Worm (Caenorhabditis elegans): ENCODE measurements around the gene F20D12.12.

F20D12.12 gene

DNA sequence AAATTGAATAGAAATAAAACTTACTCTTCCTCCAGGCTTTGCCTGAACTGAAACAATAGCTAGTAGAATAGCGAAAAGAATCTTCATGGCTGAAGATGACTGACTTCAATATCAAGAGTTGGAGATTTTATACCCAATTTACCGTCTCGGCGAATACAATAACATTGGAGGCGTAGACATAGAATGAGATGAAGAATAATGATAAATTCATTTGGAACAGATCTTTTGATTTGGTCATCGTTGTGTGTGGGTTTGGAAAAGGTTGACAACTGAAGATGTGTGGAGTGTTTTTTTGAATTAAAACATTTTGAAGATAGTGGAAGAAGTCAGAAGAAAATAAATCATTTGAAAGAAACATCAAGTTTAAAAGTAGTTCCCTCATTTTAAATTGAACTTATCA, 29.0 kb downstream of the F20D12.12 start, which contains the start of gene F57H12.6:
F57H12.6 (minus strand) TSS at position 101 of the 400 bp plus-strand sequence.
- TF ChIP-seq dmd-8 (GFP tag; IDR thresholded peaks at IDR 0.05) (no peak), aha-1 (tag) (peak; percentile 84)

DNA sequence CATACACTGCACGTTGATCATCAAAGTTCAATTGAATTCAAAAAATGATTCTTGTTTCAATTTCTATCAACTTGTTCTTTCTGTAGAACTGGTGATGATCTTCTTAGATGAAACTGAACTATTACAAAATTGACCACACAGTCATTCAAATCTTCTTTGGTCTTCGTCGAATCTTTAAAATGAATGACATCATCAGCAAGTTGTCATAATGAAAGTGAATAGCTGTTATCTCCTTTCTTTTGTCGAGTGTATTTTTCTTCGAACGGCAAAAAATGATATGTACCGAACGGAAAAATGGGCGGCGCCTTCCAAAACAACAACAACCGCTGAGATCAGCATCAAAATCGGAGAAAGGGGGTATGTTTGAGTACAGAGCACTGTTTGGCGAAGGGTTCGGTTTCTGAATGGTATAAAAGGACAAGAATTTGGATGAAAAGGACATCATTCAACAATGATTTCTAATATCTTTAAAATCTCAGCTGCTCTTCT, 30.3 kb downstream of the F20D12.12 start, which contains the start of gene ora-1:
ora-1 (plus strand) TSS at position 439 of the 489 bp plus-strand sequence.
- no peak for TF ChIP-seq pqm-1 (tag; optimal IDR thresholded peaks at IDR 0.05)
- no peak for TF ChIP-seq nhr-10 (tag; optimal IDR thresholded peaks at IDR 0.05)
- TF ChIP-seq ztf-7 (tag; optimal IDR thresholded peaks at IDR 0.05): no peak
- TF ChIP-seq aha-1 (tag): peak; percentile 49
- TF ChIP-seq unc-62 (GFP tag; optimal IDR thresholded peaks at IDR 0.05 in 1 of 2): peak in 1 of 2 experiments; percentile 14
- TF ChIP-seq unc-62 (tag; optimal IDR thresholded peaks at IDR 0.05): no peak
- TF ChIP-seq Y48G9A.11 (GFP tag; IDR thresholded peaks at IDR 0.05): no peak
- TF ChIP-seq dmd-8 (GFP tag; IDR thresholded peaks at IDR 0.05): no peak
- TF ChIP-seq nhr-6 (tag; optimal IDR thresholded peaks at IDR 0.05): no peak
- TF ChIP-seq lin-39 (tag; optimal IDR thresholded peaks at IDR 0.05): no peak
- no peak for TF ChIP-seq zip-2 (tag; optimal IDR thresholded peaks at IDR 0.05)
- TF ChIP-seq madf-9 (GFP tag; conservative IDR thresholded peaks at IDR 0.05): no peak
- no peak for TF ChIP-seq F37D6.2 (tag; optimal IDR thresholded peaks at IDR 0.05)
- TF ChIP-seq fos-1 (tag; optimal IDR thresholded peaks at IDR 0.05): no peak
- TF ChIP-seq daf-8 (GFP tag; IDR thresholded peaks at IDR 0.05): no peak

DNA sequence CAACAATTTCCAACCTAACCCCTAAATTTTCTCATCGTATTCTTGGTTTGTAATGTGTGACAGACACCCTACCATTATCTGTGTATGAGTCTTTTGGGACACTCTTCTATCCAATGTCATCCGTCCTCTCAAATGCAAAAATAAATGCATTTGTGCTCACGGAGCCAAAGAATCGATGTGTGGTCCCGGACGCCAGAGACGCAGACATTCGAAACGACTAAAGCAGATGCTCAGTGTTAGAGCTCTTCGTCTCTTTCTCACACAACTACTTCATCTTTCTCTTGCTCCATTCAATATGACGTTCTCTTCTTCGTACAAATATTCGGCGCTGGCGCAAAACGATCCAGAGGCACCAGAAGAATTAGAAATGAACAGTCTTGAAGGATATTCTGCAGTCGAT, 32.3 kb downstream of the F20D12.12 start, which contains the start of gene unc-24:
unc-24 (plus strand) TSS at position 283 of the 400 bp plus-strand sequence.
- no peak for TF ChIP-seq jun-1 (tag; optimal IDR thresholded peaks at IDR 0.05)
- peak in 1 of 2 experiments; percentile 3 for TF ChIP-seq mdl-1 (tag; optimal IDR thresholded peaks at IDR 0.05)
- no peak for TF ChIP-seq mxl-3 (GFP tag; optimal IDR thresholded peaks at IDR 0.05)
- TF ChIP-seq set-16 (GFP tag; IDR thresholded peaks at IDR 0.05): no peak
- TF ChIP-seq aha-1 (tag): peak; percentile 87
- no peak for TF ChIP-seq lin-13 (GFP tag; optimal IDR thresholded peaks at IDR 0.05)
- no peak for TF ChIP-seq pqm-1 (tag; optimal IDR thresholded peaks at IDR 0.05)
- TF ChIP-seq pha-4 (GFP tag; IDR thresholded peaks at IDR 0.05): no peak
- TF ChIP-seq pha-4 (tag; optimal IDR thresholded peaks at IDR 0.05): no peak
- TF ChIP-seq unc-62 (GFP tag; optimal IDR thresholded peaks at IDR 0.05 in 1 of 2): peak in 1 of 2 experiments; percentile 45
- TF ChIP-seq unc-62 (tag; optimal IDR thresholded peaks at IDR 0.05): no peak
- no peak for TF ChIP-seq D1046.2 (GFP tag; IDR thresholded peaks at IDR 0.05)
- TF ChIP-seq gei-8 (GFP tag; optimal IDR thresholded peaks at IDR 0.05): no peak

DNA sequence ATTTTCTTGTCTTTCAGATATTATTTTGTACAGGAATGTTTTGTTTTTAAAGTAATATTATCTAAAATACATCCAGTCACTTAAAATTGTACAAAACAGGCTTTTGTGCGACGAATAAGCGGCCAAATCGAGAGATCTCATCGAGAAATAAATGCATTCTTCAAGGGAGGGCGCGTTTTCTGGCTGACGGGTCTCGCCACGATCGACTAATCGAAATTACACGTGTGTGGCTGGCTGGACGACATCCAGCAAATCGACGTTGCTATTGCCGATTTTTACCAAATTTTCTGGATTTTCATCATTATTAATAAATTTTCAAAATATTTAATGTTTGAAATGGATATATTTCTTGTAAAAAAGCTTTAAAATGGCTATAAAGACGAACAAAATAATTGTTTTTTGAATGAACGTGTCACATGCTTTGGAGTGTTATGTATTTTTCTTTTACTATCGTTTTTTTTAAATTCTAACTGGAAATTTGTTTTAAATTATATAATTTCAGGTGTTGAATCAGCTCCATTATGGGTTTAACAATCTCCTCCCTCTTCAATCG, 34.9 kb downstream of the F20D12.12 start, which contains the start of gene arf-5:
arf-5 (plus strand) TSS at position 503 of the 553 bp plus-strand sequence.
- TF ChIP-seq daf-12 (tag; optimal IDR thresholded peaks at IDR 0.05) (no peak), mdt-29 (GFP tag; IDR thresholded peaks at IDR 0.05) (no peak), lin-15B (tag; optimal IDR thresholded peaks at IDR 0.05) (no peak), nhr-237 (tag; optimal IDR thresholded peaks at IDR 0.05) (no peak), tag-97 (GFP tag; IDR thresholded peaks at IDR 0.05) (no peak), skn-1 (tag; optimal IDR thresholded peaks at IDR 0.05) (no peak), ceh-32 (tag; optimal IDR thresholded peaks at IDR 0.05; ENCODE audit: poor library complexity) (no peak), dmd-6 (GFP tag; IDR thresholded peaks at IDR 0.05) (no peak), nhr-48 (tag; optimal IDR thresholded peaks at IDR 0.05) (no peak), Y105C5A.15 (GFP tag; IDR thresholded peaks at IDR 0.05) (no peak), snpc-4 (tag; optimal IDR thresholded peaks at IDR 0.05) (no peak), F44E2.7 (GFP tag; IDR thresholded peaks at IDR 0.05) (no peak), egl-27 (tag; optimal IDR thresholded peaks at IDR 0.05) (no peak), spr-1 (tag; optimal IDR thresholded peaks at IDR 0.05) (no peak), dmd-9 (GFP tag; IDR thresholded peaks at IDR 0.05) (no peak), zag-1 (tag; optimal IDR thresholded peaks at IDR 0.05) (no peak), unc-130 (GFP tag; optimal IDR thresholded peaks at IDR 0.05) (no peak), mxl-3 (GFP tag; optimal IDR thresholded peaks at IDR 0.05) (peak; percentile 85), nhr-42 (GFP tag; IDR thresholded peaks at IDR 0.05) (no peak), ceh-20 (GFP tag; IDR thresholded peaks at IDR 0.05) (no peak), hmg-1.1 (GFP tag; IDR thresholded peaks at IDR 0.05) (0 out of 2 replicates have a peak, but pooled peaks have one; percentile 7), php-3 (GFP tag; IDR thresholded peaks at IDR 0.05) (no peak), attf-4 (tag; optimal IDR thresholded peaks at IDR 0.05) (no peak), spr-3 (GFP tag; optimal IDR thresholded peaks at IDR 0.05) (no peak), rbr-2 (tag; optimal IDR thresholded peaks at IDR 0.05) (peak; percentile 33)

Data from whole organism, L4 larva.